Fruit fly (Drosophila melanogaster) whole organism, embryonic: ENCODE measurements around the gene ppk26.

Experiments
- Adf1 ChIP-seq: fragments of 200-800 bp; sonication (Bioruptor generic); IDR thresholded peaks from 2 replicates; pipeline ENCODE4 v1.3.6; 2022; ENCODE audit warnings: missing biosample characterization, missing genetic modification characterization
- CG10274 ChIP-seq: fragments of 200-800 bp; sonication (Bioruptor generic); optimal IDR thresholded peaks from 3 replicates; lab custom pipeline; 2017; ENCODE audit warnings: missing biosample characterization, mild to moderate bottlenecking, missing genetic modification characterization
- CG10462 ChIP-seq: fragments of 200-800 bp; sonication (Bioruptor generic); optimal IDR thresholded peaks from 2 replicates; lab custom pipeline; 2016; ENCODE audit warnings: missing biosample characterization, missing genetic modification characterization
- CG11398 ChIP-seq: fragments of 200-800 bp; sonication (Bioruptor generic); optimal IDR thresholded peaks from 2 replicates; lab custom pipeline; 2016; ENCODE audit warnings: missing biosample characterization, missing genetic modification characterization
- CG1233 ChIP-seq: fragments of 200-800 bp; sonication (Bioruptor generic); optimal IDR thresholded peaks from 4 replicates; lab custom pipeline; 2018; ENCODE audit warnings: missing biosample characterization, mild to moderate bottlenecking, missing genetic modification characterization
- CG12744 ChIP-seq: fragments of 200-800 bp; sonication (Bioruptor generic); optimal IDR thresholded peaks from 2 replicates; lab custom pipeline; 2016; ENCODE audit warnings: missing biosample characterization, missing genetic modification characterization
- CG13287 ChIP-seq: fragments of 200-800 bp; sonication (Bioruptor generic); IDR thresholded peaks from 2 replicates; pipeline ENCODE4 v1.3.6; 2022; ENCODE audit warnings: missing biosample characterization, missing genetic modification characterization; ENCODE audit not compliant: partially characterized antibody
- CG13775 ChIP-seq: fragments of 200-800 bp; sonication (Bioruptor generic); optimal IDR thresholded peaks from 3 replicates; lab custom pipeline; 2017; ENCODE audit warnings: missing biosample characterization, mild to moderate bottlenecking, missing genetic modification characterization
- CG15601 ChIP-seq: fragments of 200-800 bp; sonication (Bioruptor generic); optimal IDR thresholded peaks from 3 replicates; lab custom pipeline; 2019; ENCODE audit warnings: missing biosample characterization, mild to moderate bottlenecking, missing genetic modification characterization, moderate library complexity
- CG18262 ChIP-seq: fragments of 200-800 bp; optimal IDR thresholded peaks from 3 replicates; lab custom pipeline; 2019; ENCODE audit warnings: missing biosample characterization, mild to moderate bottlenecking, missing genetic modification characterization, moderate library complexity
- CG2712 ChIP-seq: fragments of 200-800 bp; optimal IDR thresholded peaks from 3 replicates; lab custom pipeline; 2019; ENCODE audit warnings: missing biosample characterization, mild to moderate bottlenecking, missing genetic modification characterization, moderate library complexity
- CG43689 ChIP-seq: fragments of 200-800 bp; sonication (Bioruptor generic); IDR thresholded peaks from 2 replicates; pipeline ENCODE4 v1.3.6; 2022; ENCODE audit warnings: missing biosample characterization, missing genetic modification characterization
- CG4707 ChIP-seq: fragments of 200-800 bp; sonication (Bioruptor generic); optimal IDR thresholded peaks from 2 replicates; lab custom pipeline; 2018; ENCODE audit warnings: missing biosample characterization, mild to moderate bottlenecking, missing genetic modification characterization, moderate library complexity
- CG5180 ChIP-seq: fragments of 200-800 bp; sonication (Bioruptor generic); optimal IDR thresholded peaks from 3 replicates; lab custom pipeline; 2017; ENCODE audit warnings: missing biosample characterization, missing genetic modification characterization, mild to moderate bottlenecking, moderate library complexity, missing genetic modification reagents
- CG5953 ChIP-seq: fragments of 200-800 bp; sonication (Bioruptor generic); IDR thresholded peaks from 2 replicates; pipeline ENCODE4 v1.3.6; 2022; ENCODE audit warnings: missing biosample characterization, missing genetic modification characterization
- CG6689 ChIP-seq: fragments of 200-800 bp; sonication (Bioruptor generic); IDR thresholded peaks from 2 replicates; pipeline ENCODE4 v1.3.6; 2022; ENCODE audit warnings: missing biosample characterization, missing genetic modification characterization
- CG9876 ChIP-seq: fragments of 200-800 bp; sonication (Bioruptor generic); optimal IDR thresholded peaks from 2 replicates; lab custom pipeline; 2016; ENCODE audit warnings: missing biosample characterization, missing genetic modification characterization
- CG9932 ChIP-seq: fragments of 200-800 bp; sonication (Bioruptor generic); IDR thresholded peaks from 2 replicates; pipeline ENCODE4 v1.3.6; 2022; ENCODE audit warnings: missing biosample characterization, missing genetic modification characterization
- D ChIP-seq, 2 experiments: fragments of 200-800 bp in 1 of 2; fragments of >200 bp in 1 of 2; sonication (Bioruptor generic) in 1 of 2; optimal IDR thresholded peaks; 2 replicates in 1 of 2; 3 replicates in 1 of 2; lab custom pipeline; 2017; ENCODE audit warnings: mild to moderate bottlenecking in 1 of 2, missing biosample characterization in 1 of 2, missing genetic modification characterization in 1 of 2, missing genetic modification reagents in 1 of 2
- HLH4C ChIP-seq: fragments of 200-800 bp; sonication (Bioruptor generic); IDR thresholded peaks from 3 replicates; pipeline ENCODE4 v1.3.6; 2022; ENCODE audit warnings: missing biosample characterization, missing genetic modification characterization; ENCODE audit not compliant: partially characterized antibody
- Hmx ChIP-seq: fragments of 200-800 bp; sonication (Bioruptor generic); optimal IDR thresholded peaks from 2 replicates; lab custom pipeline; 2016; ENCODE audit warnings: missing biosample characterization, missing genetic modification characterization
- Lim3 ChIP-seq: fragments of 200-800 bp; sonication (Bioruptor generic); IDR thresholded peaks from 2 replicates; pipeline ENCODE4 v1.3.6; 2022; ENCODE audit warnings: missing biosample characterization, missing genetic modification characterization
- MBD-R2 ChIP-seq: fragments of 200-800 bp; sonication (Bioruptor generic); IDR thresholded peaks from 2 replicates; pipeline ENCODE4 v1.3.6; 2022; ENCODE audit warnings: missing biosample characterization, missing genetic modification characterization
- Stat92E ChIP-seq, 3 experiments: fragments of >200 bp in 2 of 3; fragments of 200-800 bp in 1 of 3; sonication (Bioruptor generic) in 1 of 3; optimal IDR thresholded peaks; 2 replicates each; lab custom pipeline; 2017 to 2019; ENCODE audit warnings: missing biosample characterization in 3 of 3, missing genetic modification characterization in 3 of 3, mild to moderate bottlenecking in 1 of 3, moderate library complexity in 1 of 3
- Taf1 ChIP-seq: fragments of 200-800 bp; sonication (Bioruptor generic); IDR thresholded peaks from 2 replicates; pipeline ENCODE4 v1.3.6; 2022; ENCODE audit warnings: missing biosample characterization, missing genetic modification characterization
- Tbp ChIP-seq: fragments of >200 bp; optimal IDR thresholded peaks from 2 replicates; lab custom pipeline; 2018; ENCODE audit warnings: missing biosample characterization, missing genetic modification characterization
- ash1 ChIP-seq: fragments of 200-800 bp; sonication (Bioruptor generic); optimal IDR thresholded peaks from 2 replicates; lab custom pipeline; 2018; ENCODE audit warnings: missing biosample characterization, mild to moderate bottlenecking, missing genetic modification characterization
- bsh ChIP-seq, 2 experiments: fragments of 200-800 bp; sonication (Bioruptor generic); optimal IDR thresholded peaks; 2 replicates each; lab custom pipeline; 2017 to 2018; ENCODE audit warnings: mild to moderate bottlenecking in 2 of 2, missing biosample characterization in 2 of 2, missing genetic modification characterization in 2 of 2, moderate library complexity in 1 of 2
- chm ChIP-seq: fragments of 200-800 bp; sonication (Bioruptor generic); IDR thresholded peaks from 2 replicates; pipeline ENCODE4 v1.3.6; 2022; ENCODE audit warnings: missing biosample characterization, missing genetic modification characterization
- croc ChIP-seq: fragments of 200-800 bp; sonication (Bioruptor generic); conservative IDR thresholded peaks from 3 replicates; pipeline ENCODE4 v1.3.6; 2022; ENCODE audit warnings: missing biosample characterization, missing genetic modification characterization
- crp ChIP-seq, 2 experiments: fragments of 200-800 bp; sonication (Bioruptor generic); optimal IDR thresholded peaks; 2 replicates in 1 of 2; 3 replicates in 1 of 2; lab custom pipeline; 2017; ENCODE audit warnings: missing biosample characterization in 2 of 2, missing genetic modification characterization in 2 of 2, mild to moderate bottlenecking in 1 of 2, moderate library complexity in 1 of 2
- cwo ChIP-seq: fragments of 200-800 bp; sonication (Bioruptor generic); optimal IDR thresholded peaks from 3 replicates; lab custom pipeline; 2017; ENCODE audit warnings: missing biosample characterization, missing genetic modification characterization, mild to moderate bottlenecking, moderate library complexity, missing genetic modification reagents
- dmrt99B ChIP-seq: fragments of 200-800 bp; sonication (Bioruptor generic); optimal IDR thresholded peaks from 2 replicates; lab custom pipeline; 2018; ENCODE audit warnings: missing biosample characterization, mild to moderate bottlenecking, missing genetic modification characterization, moderate library complexity
- dysf ChIP-seq: fragments of 200-800 bp; sonication (Bioruptor generic); IDR thresholded peaks from 3 replicates; pipeline ENCODE4 v1.3.6; 2022; ENCODE audit warnings: missing biosample characterization, missing genetic modification characterization
- ham ChIP-seq: fragments of 200-800 bp; sonication (Bioruptor generic); IDR thresholded peaks from 2 replicates; pipeline ENCODE4 v1.3.6; 2022; ENCODE audit warnings: missing biosample characterization, missing genetic modification characterization
- hb ChIP-seq: fragments of 200-800 bp; sonication (Bioruptor generic); IDR thresholded peaks from 3 replicates; pipeline ENCODE4 v1.3.6; 2022; ENCODE audit warnings: missing biosample characterization, missing genetic modification characterization; ENCODE audit not compliant: partially characterized antibody
- inv ChIP-seq: fragments of 200-800 bp; sonication (Bioruptor generic); IDR thresholded peaks from 2 replicates; pipeline ENCODE4 v1.3.6; 2022; ENCODE audit warnings: missing biosample characterization, missing genetic modification characterization; ENCODE audit not compliant: partially characterized antibody
- lmd ChIP-seq: fragments of 200-800 bp; sonication (Bioruptor generic); IDR thresholded peaks from 2 replicates; pipeline ENCODE4 v1.3.6; 2022; ENCODE audit warnings: missing biosample characterization, missing genetic modification characterization
- lov ChIP-seq, 2 experiments: fragments of 200-800 bp in 1 of 2; fragments of >200 bp in 1 of 2; sonication (Bioruptor generic) in 1 of 2; IDR thresholded peaks in 1 of 2; optimal IDR thresholded peaks in 1 of 2; 2 replicates in 1 of 2; 3 replicates in 1 of 2; pipeline versions ENCODE4 v1.3.6 to Lab custom; 2017 to 2022; ENCODE audit warnings: missing biosample characterization in 1 of 2, missing genetic modification characterization in 1 of 2
- nau ChIP-seq: fragments of 200-800 bp; sonication (Bioruptor generic); optimal IDR thresholded peaks from 3 replicates; lab custom pipeline; 2017; ENCODE audit warnings: missing biosample characterization, mild to moderate bottlenecking, missing genetic modification characterization, missing genetic modification reagents
- nerfin-1 ChIP-seq: fragments of 200-800 bp; sonication (Bioruptor generic); optimal IDR thresholded peaks from 3 replicates; lab custom pipeline; 2019; ENCODE audit warnings: missing biosample characterization, mild to moderate bottlenecking, missing genetic modification characterization, moderate library complexity
- psq ChIP-seq: fragments of 200-800 bp; sonication (Bioruptor generic); optimal IDR thresholded peaks from 2 replicates; lab custom pipeline; 2017; ENCODE audit warnings: missing biosample characterization, missing genetic modification characterization
- pzg ChIP-seq: fragments of 200-800 bp; sonication (Bioruptor generic); optimal IDR thresholded peaks from 3 replicates; lab custom pipeline; 2018; ENCODE audit warnings: missing biosample characterization, mild to moderate bottlenecking, missing genetic modification characterization, moderate library complexity
- ranshi ChIP-seq: fragments of 200-800 bp; sonication (Bioruptor generic); IDR thresholded peaks from 2 replicates; pipeline ENCODE4 v1.3.6; 2022; ENCODE audit warnings: missing biosample characterization, missing genetic modification characterization
- sim ChIP-seq: fragments of 200-800 bp; sonication (Bioruptor generic); IDR thresholded peaks from 2 replicates; pipeline ENCODE4 v1.3.6; 2022; ENCODE audit warnings: missing biosample characterization, missing genetic modification characterization
- zf30C ChIP-seq: fragments of 200-800 bp; sonication (Bioruptor generic); optimal IDR thresholded peaks from 3 replicates; lab custom pipeline; 2018; ENCODE audit warnings: missing biosample characterization, mild to moderate bottlenecking, missing genetic modification characterization

ppk26 gene

DNA sequence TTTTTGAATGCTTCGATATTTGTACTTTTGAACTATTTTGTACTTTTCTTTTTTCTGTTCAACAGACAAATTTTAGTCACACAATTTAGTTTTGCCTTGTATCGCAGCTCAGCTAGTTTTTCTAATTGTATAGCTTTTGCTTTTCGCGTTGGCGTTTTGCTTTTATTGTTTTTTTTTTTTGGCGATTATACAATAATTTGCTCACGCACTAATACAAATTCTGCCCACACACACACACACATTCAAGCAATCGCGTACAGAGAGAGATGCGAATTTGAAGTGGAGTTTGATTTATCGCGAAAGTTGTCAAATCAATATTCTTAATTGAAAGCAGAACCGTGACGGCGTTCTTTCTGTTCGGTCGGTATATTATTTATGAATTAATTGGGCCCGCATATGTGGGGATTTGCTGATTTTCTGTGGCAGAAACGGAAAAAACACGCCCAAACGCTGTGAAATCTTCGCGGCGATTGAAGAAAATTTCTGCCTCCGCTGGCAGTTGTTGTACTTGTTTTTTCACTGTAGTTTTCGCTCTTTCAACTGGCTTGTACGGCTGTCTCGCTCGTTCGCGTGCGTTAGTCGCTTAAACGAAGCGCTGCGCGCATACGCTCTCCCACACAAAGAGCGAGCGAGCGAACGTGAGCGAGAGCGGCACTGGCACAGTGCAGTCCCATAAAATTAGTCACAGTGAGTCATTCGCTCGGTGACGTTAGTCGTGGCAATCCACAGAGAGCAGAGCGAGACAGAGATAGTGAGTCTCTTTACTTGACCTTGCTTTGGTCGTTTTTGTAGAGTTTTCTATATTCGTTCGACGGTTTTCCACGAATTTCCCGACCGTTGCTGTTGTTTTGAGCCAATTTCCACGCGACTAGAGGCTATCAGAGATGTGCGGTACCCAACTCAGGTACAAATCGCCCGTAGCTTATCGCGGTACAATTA, 21.0 kb upstream of the ppk26 start, which contains the start of gene Rac2 (continued):
- no peak for TF ChIP-seq crp (GFP tag; optimal IDR thresholded peaks at IDR 0.05; lab: Kevin White, UChicago)
- TF ChIP-seq CG43689 (GFP tag; lab: Robert Waterston, UW) = no peak
- peak; percentile 5 for TF ChIP-seq dmrt99B (tag; lab: Kevin White, UChicago)
- 0 out of 2 replicates have a peak, but pooled peaks have one; percentile 4 for TF ChIP-seq ranshi
- no peak for TF ChIP-seq ash1
- peak; percentile 83 for TF ChIP-seq zf30C (GFP tag; lab: Kevin White, UChicago)
- TF ChIP-seq Stat92E (GFP tag; optimal IDR thresholded peaks at IDR 0.05; lab: Kevin White, UChicago) = peak in 1 of 3 experiments; percentile 99
- TF ChIP-seq nau (GFP tag; lab: Kevin White, UChicago) = no peak
- TF ChIP-seq inv = peak; percentile 21; the same call in 1 of the 2 replicates
- TF ChIP-seq CG10274 = no peak
- no peak for TF ChIP-seq Hmx (GFP tag; lab: Kevin White, UChicago)
- no peak for TF ChIP-seq psq (GFP tag; lab: Kevin White, UChicago)
- no peak for TF ChIP-seq CG10462 (GFP tag; lab: Kevin White, UChicago)
- TF ChIP-seq bsh (GFP tag; optimal IDR thresholded peaks at IDR 0.05; lab: Kevin White, UChicago) = peak; percentile 14 to 24
- TF ChIP-seq CG5953 (GFP tag; lab: Robert Waterston, UW) = 0 out of 2 replicates have a peak, but pooled peaks have one; percentile 3
- TF ChIP-seq CG4707 (GFP tag; lab: Kevin White, UChicago) = no peak
- TF ChIP-seq CG15601 (tag; lab: Kevin White, UChicago) = peak; percentile 64
- peak; percentile 23 for TF ChIP-seq CG2712 (tag; lab: Kevin White, UChicago)
- TF ChIP-seq HLH4C = 0 out of 3 replicates have a peak, but pooled peaks have one; percentile 37
- no peak for TF ChIP-seq CG5180 (GFP tag; lab: Kevin White, UChicago)
- TF ChIP-seq lmd (GFP tag; lab: Robert Waterston, UW) = 0 out of 2 replicates have a peak, but pooled peaks have one; percentile 10
- TF ChIP-seq lov (optimal IDR thresholded peaks at IDR 0.05; lab: Kevin White, UChicago) = no peak
- TF ChIP-seq lov (GFP tag; IDR thresholded peaks at IDR 0.05; lab: Robert Waterston, UW) = no peak
- no peak for TF ChIP-seq Lim3 (GFP tag; lab: Robert Waterston, UW)
- TF ChIP-seq pzg = no peak
- no peak for TF ChIP-seq croc (GFP tag; lab: Robert Waterston, UW)
- TF ChIP-seq CG18262 = peak; percentile 11
- TF ChIP-seq nerfin-1 (tag; lab: Kevin White, UChicago) = no peak
- no peak for TF ChIP-seq D (optimal IDR thresholded peaks at IDR 0.05; lab: Kevin White, UChicago)
- no peak for TF ChIP-seq D (GFP tag; optimal IDR thresholded peaks at IDR 0.05; lab: Kevin White, UChicago)
- peak; percentile 52 for TF ChIP-seq CG9932 (GFP tag; lab: Robert Waterston, UW)
- peak; percentile 44; the same call in 1 of the 2 replicates for TF ChIP-seq sim (GFP tag; lab: Robert Waterston, UW)
- TF ChIP-seq CG6689 = no peak
- TF ChIP-seq MBD-R2 (GFP tag; lab: Robert Waterston, UW) = 0 out of 2 replicates have a peak, but pooled peaks have one; percentile 21
- TF ChIP-seq Taf1 (GFP tag; lab: Robert Waterston, UW) = no peak
- TF ChIP-seq CG13775 (GFP tag; lab: Kevin White, UChicago) = no peak
- TF ChIP-seq CG1233 (GFP tag; lab: Kevin White, UChicago) = no peak
- TF ChIP-seq CG11398 (GFP tag; lab: Kevin White, UChicago) = peak; percentile 22
- TF ChIP-seq CG12744 (GFP tag; lab: Kevin White, UChicago) = no peak
- TF ChIP-seq cwo (GFP tag; lab: Kevin White, UChicago) = no peak
- no peak for TF ChIP-seq Tbp
- peak; percentile 65 for TF ChIP-seq Adf1 (GFP tag; lab: Robert Waterston, UW)
- TF ChIP-seq dysf = peak; percentile 40; the same call in 1 of the 3 replicates
- TF ChIP-seq CG13287 (GFP tag; lab: Robert Waterston, UW) = peak; percentile 56; the same call in 1 of the 2 replicates
- no peak for TF ChIP-seq hb (GFP tag; lab: Robert Waterston, UW)
- no peak for TF ChIP-seq CG9876 (GFP tag; lab: Kevin White, UChicago)
- peak; percentile 49 for TF ChIP-seq chm
- no peak for TF ChIP-seq ham (GFP tag; lab: Robert Waterston, UW)
